Worm (Caenorhabditis elegans): ENCODE data around the gene srz-78.
A peak's percentile ranks its signal among the peaks of the same experiment; 100 is the strongest.

Gene srz-78

ce11 chrIV:3504144-3504543, 12.6 kb downstream of the srz-78 start, which contains the start of gene srz-83:
Gene srz-83, plus strand, starts transcription at chrIV:3504444.
- TF ChIP-seq lin-13 (GFP tag; optimal IDR thresholded peaks at IDR 0.05) (no peak), lin-14 (GFP tag; optimal IDR thresholded peaks at IDR 0.05) (no peak), hlh-4 (tag; optimal IDR thresholded peaks at IDR 0.05) (no peak), vab-15 (tag; optimal IDR thresholded peaks at IDR 0.05) (no peak), egl-13 (tag; optimal IDR thresholded peaks at IDR 0.05) (no peak), F16B12.6 (tag; optimal IDR thresholded peaks at IDR 0.05) (no peak), irx-1 (tag; optimal IDR thresholded peaks at IDR 0.05) (no peak), grh-1 (GFP tag; IDR thresholded peaks at IDR 0.05) (no peak), alr-1 (tag; optimal IDR thresholded peaks at IDR 0.05; ENCODE audit: borderline replicate concordance) (no peak), unc-130 (tag; optimal IDR thresholded peaks at IDR 0.05) (no peak)

DNA sequence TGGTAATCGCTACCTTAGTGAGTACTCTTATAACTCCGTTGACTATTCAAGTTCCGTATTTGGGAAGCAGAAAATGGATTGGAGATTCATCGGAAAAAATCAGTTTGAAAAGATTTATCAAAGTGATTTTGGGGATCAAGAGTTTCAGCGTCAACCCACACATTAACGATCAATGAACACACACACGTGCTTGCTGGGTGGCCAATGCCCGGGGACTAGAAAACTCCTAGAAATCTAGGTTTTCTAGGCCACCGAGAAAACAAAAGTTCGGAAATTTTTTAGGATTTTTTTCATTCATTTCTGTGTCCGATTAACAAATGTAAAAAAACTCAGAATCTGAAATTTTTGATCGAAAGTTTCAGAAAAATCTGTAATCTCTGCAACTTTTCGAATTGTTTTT, 14.4 kb downstream of the srz-78 start:
- TF ChIP-seq irx-1 (tag; optimal IDR thresholded peaks at IDR 0.05): no peak
- TF ChIP-seq nhr-19 (GFP tag; conservative IDR thresholded peaks at IDR 0.05): 0 out of 2 replicates have a peak, but pooled peaks have one; percentile 20
- no peak for TF ChIP-seq hpl-2 (GFP tag; optimal IDR thresholded peaks at IDR 0.05)
- TF ChIP-seq ets-5 (GFP tag; IDR thresholded peaks at IDR 0.05): no peak
- TF ChIP-seq efl-1 (optimal IDR thresholded peaks at IDR 0.05): peak in 1 of 2 experiments; percentile 11
- TF ChIP-seq efl-1 (GFP tag; optimal IDR thresholded peaks at IDR 0.05 in 1 of 2): peak in 1 of 2 experiments; percentile 61
- no peak for TF ChIP-seq nhr-77 (tag; optimal IDR thresholded peaks at IDR 0.05)
- TF ChIP-seq fkh-4 (tag; optimal IDR thresholded peaks at IDR 0.05; ENCODE audit: borderline replicate concordance): no peak
- no peak for TF ChIP-seq unc-86 (tag; optimal IDR thresholded peaks at IDR 0.05)

DNA sequence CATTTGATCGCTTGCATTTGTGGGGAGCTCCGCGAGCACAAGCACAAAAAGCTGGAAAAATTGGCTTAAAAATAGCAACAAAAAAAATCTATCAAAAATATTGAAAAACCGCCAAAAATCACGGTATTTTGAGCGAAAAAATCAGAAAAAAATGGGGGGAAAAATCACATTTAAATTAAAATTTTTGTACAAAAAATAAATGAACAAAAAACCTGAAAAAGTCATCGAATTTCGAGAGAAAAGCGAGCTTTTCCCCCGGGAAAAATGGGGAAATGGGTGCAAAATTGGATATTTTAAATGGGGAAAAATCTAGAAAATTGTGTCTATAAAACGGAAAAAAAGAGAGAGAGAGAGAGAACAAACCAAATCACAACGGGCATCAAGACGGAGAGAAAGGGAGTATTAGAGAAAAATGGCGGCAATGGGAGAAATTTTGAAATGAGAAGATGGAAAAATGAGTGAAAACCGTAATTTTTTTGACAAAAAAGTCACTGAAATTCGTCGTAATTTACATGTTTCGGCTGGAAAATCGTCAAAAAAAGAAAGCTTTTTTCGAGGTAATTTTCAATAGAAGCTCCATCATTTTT, 18.0 kb downstream of the srz-78 start, which contains the start of gene ced-10:
Gene ced-10, minus strand, starts transcription at position 51 of the 587 bp plus-strand sequence.
- TF ChIP-seq efl-1 (optimal IDR thresholded peaks at IDR 0.05): peak in 1 of 2 experiments; percentile 3
- peak; percentile 21 to 93 for TF ChIP-seq efl-1 (GFP tag; optimal IDR thresholded peaks at IDR 0.05 in 1 of 2)
- peak in 2 of 3 experiments; percentile 1 to 10 for TF ChIP-seq dpl-1 (GFP tag; optimal IDR thresholded peaks at IDR 0.05)
- no peak for TF ChIP-seq ztf-11 (tag; optimal IDR thresholded peaks at IDR 0.05)
- TF ChIP-seq nhr-77 (tag; optimal IDR thresholded peaks at IDR 0.05): no peak
- TF ChIP-seq grh-1 (GFP tag; IDR thresholded peaks at IDR 0.05): no peak
- TF ChIP-seq elt-3 (tag; optimal IDR thresholded peaks at IDR 0.05): no peak
- no peak for TF ChIP-seq ces-1 (GFP tag; optimal IDR thresholded peaks at IDR 0.05)
- no peak for TF ChIP-seq unc-62 (GFP tag; optimal IDR thresholded peaks at IDR 0.05)
- TF ChIP-seq sptf-1 (tag; optimal IDR thresholded peaks at IDR 0.05): no peak
- no peak for TF ChIP-seq C34B4.2 (tag; optimal IDR thresholded peaks at IDR 0.05)
- TF ChIP-seq ztf-4 (tag; optimal IDR thresholded peaks at IDR 0.05): no peak
- TF ChIP-seq mdl-1 (tag; optimal IDR thresholded peaks at IDR 0.05): no peak
- TF ChIP-seq irx-1 (tag; optimal IDR thresholded peaks at IDR 0.05): no peak

- TF ChIP-seq fkh-4 (tag; optimal IDR thresholded peaks at IDR 0.05; ENCODE audit: borderline replicate concordance) (no peak), ceh-8 (GFP tag; optimal IDR thresholded peaks at IDR 0.05) (no peak), dsc-1 (tag; optimal IDR thresholded peaks at IDR 0.05) (no peak), mdl-1 (tag; optimal IDR thresholded peaks at IDR 0.05) (no peak), vab-15 (tag; optimal IDR thresholded peaks at IDR 0.05) (no peak), alr-1 (tag; optimal IDR thresholded peaks at IDR 0.05; ENCODE audit: borderline replicate concordance) (no peak), ceh-88 (GFP tag; IDR thresholded peaks at IDR 0.05) (no peak), tlp-1 (tag; optimal IDR thresholded peaks at IDR 0.05) (no peak), fos-1 (tag; optimal IDR thresholded peaks at IDR 0.05) (no peak), ets-5 (GFP tag; IDR thresholded peaks at IDR 0.05) (no peak), lir-3 (tag; optimal IDR thresholded peaks at IDR 0.05; ENCODE audit: poor library complexity) (no peak), pax-3 (tag; optimal IDR thresholded peaks at IDR 0.05) (no peak)
Measured at ce11 chrIV:3514467-3514866, 22.9 kb downstream of the srz-78 start, which contains the start of gene tsg-101. Gene tsg-101, minus strand, starts transcription at chrIV:3514567.
